Fruit fly (Drosophila melanogaster) whole organism, embryonic: ENCODE measurements around the gene CG32236.

Experiments
- ATbp ChIP-seq: fragments of 200-800 bp; sonication (Bioruptor generic); optimal IDR thresholded peaks from 2 replicates; lab custom pipeline; 2017; ENCODE audit warnings: missing biosample characterization, mild to moderate bottlenecking, missing genetic modification characterization, missing genetic modification reagents
- Ada2b ChIP-seq: fragments of 200-800 bp; sonication (Bioruptor generic); IDR thresholded peaks from 2 replicates; pipeline ENCODE4 v1.3.6; 2022; ENCODE audit warnings: missing biosample characterization, missing genetic modification characterization
- CG10267 ChIP-seq: fragments of 200-800 bp; sonication (Bioruptor generic); optimal IDR thresholded peaks from 2 replicates; lab custom pipeline; 2018; ENCODE audit warnings: missing biosample characterization, mild to moderate bottlenecking, missing genetic modification characterization, moderate library complexity
- CG10431 ChIP-seq: fragments of 200-800 bp; sonication (Bioruptor generic); optimal IDR thresholded peaks from 3 replicates; lab custom pipeline; 2018; ENCODE audit warnings: missing biosample characterization, mild to moderate bottlenecking, missing genetic modification characterization
- CG10462 ChIP-seq: fragments of 200-800 bp; sonication (Bioruptor generic); optimal IDR thresholded peaks from 2 replicates; lab custom pipeline; 2016; ENCODE audit warnings: missing biosample characterization, missing genetic modification characterization
- CG11696 ChIP-seq: fragments of 200-800 bp; sonication (Bioruptor generic); IDR thresholded peaks from 2 replicates; pipeline ENCODE4 v1.3.6; 2022; ENCODE audit warnings: missing biosample characterization, missing genetic modification characterization
- CG12071 ChIP-seq: fragments of 200-800 bp; sonication (Bioruptor generic); optimal IDR thresholded peaks from 3 replicates; lab custom pipeline; 2018; ENCODE audit warnings: missing biosample characterization, mild to moderate bottlenecking, missing genetic modification characterization
- CG13287 ChIP-seq: fragments of 200-800 bp; sonication (Bioruptor generic); IDR thresholded peaks from 2 replicates; pipeline ENCODE4 v1.3.6; 2022; ENCODE audit warnings: missing biosample characterization, missing genetic modification characterization; ENCODE audit not compliant: partially characterized antibody
- CG13624 ChIP-seq: fragments of 200-800 bp; sonication (Bioruptor generic); optimal IDR thresholded peaks from 2 replicates; lab custom pipeline; 2016; ENCODE audit warnings: missing biosample characterization, missing genetic modification characterization
- CG14710 ChIP-seq: fragments of 200-800 bp; sonication (Bioruptor generic); optimal IDR thresholded peaks from 3 replicates; lab custom pipeline; 2019; ENCODE audit warnings: missing biosample characterization, mild to moderate bottlenecking, missing genetic modification characterization, moderate library complexity
- CG15269 ChIP-seq: fragments of 200-800 bp; sonication (Bioruptor generic); optimal IDR thresholded peaks from 2 replicates; lab custom pipeline; 2018; ENCODE audit warnings: missing biosample characterization, mild to moderate bottlenecking, missing genetic modification characterization, moderate library complexity
- CG15514 ChIP-seq: fragments of 200-800 bp; sonication (Bioruptor generic); optimal IDR thresholded peaks from 3 replicates; lab custom pipeline; 2017; ENCODE audit warnings: missing biosample characterization, missing genetic modification characterization, mild to moderate bottlenecking, moderate library complexity, missing genetic modification reagents
- CG1647 ChIP-seq: fragments of 200-800 bp; sonication (Bioruptor generic); optimal IDR thresholded peaks from 3 replicates; lab custom pipeline; 2016; ENCODE audit warnings: missing biosample characterization, missing genetic modification characterization
- CG16815 ChIP-seq: fragments of 200-800 bp; sonication (Bioruptor generic); optimal IDR thresholded peaks from 3 replicates; lab custom pipeline; 2017; ENCODE audit warnings: missing biosample characterization, mild to moderate bottlenecking, missing genetic modification characterization
- CG17359 ChIP-seq: fragments of 200-800 bp; sonication (Bioruptor generic); optimal IDR thresholded peaks from 3 replicates; lab custom pipeline; 2018; ENCODE audit warnings: missing biosample characterization, mild to moderate bottlenecking, missing genetic modification characterization, moderate library complexity
- CG17912 ChIP-seq: fragments of 200-800 bp; sonication (Bioruptor generic); optimal IDR thresholded peaks from 2 replicates; lab custom pipeline; 2018; ENCODE audit warnings: missing biosample characterization, mild to moderate bottlenecking, missing genetic modification characterization
- CG2116 ChIP-seq: fragments of 200-800 bp; sonication (Bioruptor generic); optimal IDR thresholded peaks from 3 replicates; lab custom pipeline; 2018; ENCODE audit warnings: missing biosample characterization, mild to moderate bottlenecking, missing genetic modification characterization
- CG31224 ChIP-seq: fragments of 200-800 bp; sonication (Bioruptor generic); IDR thresholded peaks from 2 replicates; pipeline ENCODE4 v1.3.6; 2022; ENCODE audit warnings: missing biosample characterization, missing genetic modification characterization
- CG4282 ChIP-seq: fragments of 200-800 bp; sonication (Bioruptor generic); optimal IDR thresholded peaks from 2 replicates; lab custom pipeline; 2016; ENCODE audit warnings: missing biosample characterization, missing genetic modification characterization
- CG4360 ChIP-seq: fragments of 200-800 bp; sonication (Bioruptor generic); IDR thresholded peaks from 2 replicates; pipeline ENCODE4 v1.3.6; 2022; ENCODE audit warnings: missing biosample characterization, missing genetic modification characterization
- CG5180 ChIP-seq: fragments of 200-800 bp; sonication (Bioruptor generic); optimal IDR thresholded peaks from 3 replicates; lab custom pipeline; 2017; ENCODE audit warnings: missing biosample characterization, missing genetic modification characterization, mild to moderate bottlenecking, moderate library complexity, missing genetic modification reagents
- CG6683 ChIP-seq: fragments of 200-800 bp; sonication (Bioruptor generic); optimal IDR thresholded peaks from 2 replicates; lab custom pipeline; 2017; ENCODE audit warnings: missing biosample characterization, mild to moderate bottlenecking, missing genetic modification characterization, missing genetic modification reagents
- CG6791 ChIP-seq: fragments of 200-800 bp; sonication (Bioruptor generic); IDR thresholded peaks from 3 replicates; pipeline ENCODE4 v1.3.6; 2022; ENCODE audit warnings: missing biosample characterization, missing genetic modification characterization; ENCODE audit not compliant: partially characterized antibody
- CG7357 ChIP-seq: fragments of 200-800 bp; sonication (Bioruptor generic); IDR thresholded peaks from 3 replicates; pipeline ENCODE4 v1.3.6; 2022; ENCODE audit warnings: missing biosample characterization, missing genetic modification characterization
- CG8290 ChIP-seq, 3 experiments: fragments of 200-800 bp; sonication (Bioruptor generic); optimal IDR thresholded peaks; 2 replicates each; lab custom pipeline; 2016 to 2019; ENCODE audit warnings: missing biosample characterization in 3 of 3, missing genetic modification characterization in 3 of 3, mild to moderate bottlenecking in 2 of 3, moderate library complexity in 1 of 3
- Deaf1 ChIP-seq: fragments of 200-800 bp; optimal IDR thresholded peaks from 3 replicates; lab custom pipeline; 2019; ENCODE audit warnings: missing biosample characterization, mild to moderate bottlenecking, missing genetic modification characterization, moderate library complexity
- E2f1 ChIP-seq: fragments of 200-800 bp; sonication (Bioruptor generic); IDR thresholded peaks from 2 replicates; pipeline ENCODE4 v1.3.6; 2022; ENCODE audit warnings: missing biosample characterization, missing genetic modification characterization
- Gug ChIP-seq: fragments of 200-800 bp; sonication (Bioruptor generic); IDR thresholded peaks from 4 replicates; pipeline ENCODE4 v1.3.6; 2022; ENCODE audit warnings: missing biosample characterization, missing genetic modification characterization
- Jarid2 ChIP-seq: fragments of 200-800 bp; sonication (Bioruptor generic); optimal IDR thresholded peaks from 3 replicates; lab custom pipeline; 2017; ENCODE audit warnings: mild to moderate bottlenecking, missing biosample characterization, missing genetic modification reagents, missing genetic modification characterization
- Lhr ChIP-seq: fragments of 200-800 bp; sonication (Bioruptor generic); optimal IDR thresholded peaks from 3 replicates; lab custom pipeline; 2017; ENCODE audit warnings: mild to moderate bottlenecking, missing biosample characterization, missing genetic modification reagents, missing genetic modification characterization
- MESR4 ChIP-seq: fragments of 200-800 bp; sonication (Bioruptor generic); optimal IDR thresholded peaks from 2 replicates; lab custom pipeline; 2018; ENCODE audit warnings: missing biosample characterization, mild to moderate bottlenecking, missing genetic modification characterization, moderate library complexity
- Med ChIP-seq: fragments of 200-800 bp; sonication (Bioruptor generic); peaks from one replicate; lab custom pipeline; 2016; ENCODE audit warnings: missing biosample characterization, missing genetic modification characterization, mild to moderate bottlenecking, inconsistent platforms, moderate library complexity
- NFAT ChIP-seq: fragments of 200-800 bp; sonication (Bioruptor generic); IDR thresholded peaks from 2 replicates; pipeline ENCODE4 v1.3.6; 2022; ENCODE audit warnings: missing biosample characterization, missing genetic modification characterization
- Rx ChIP-seq: fragments of 200-800 bp; sonication (Bioruptor generic); IDR thresholded peaks from 2 replicates; pipeline ENCODE4 v1.3.6; 2022; ENCODE audit warnings: missing biosample characterization, missing genetic modification characterization
- amos ChIP-seq: fragments of 200-800 bp; sonication (Bioruptor generic); IDR thresholded peaks from 2 replicates; pipeline ENCODE4 v1.3.6; 2022; ENCODE audit warnings: missing biosample characterization, missing genetic modification characterization; ENCODE audit not compliant: partially characterized antibody
- cad ChIP-seq: fragments of >200 bp; optimal IDR thresholded peaks from 2 replicates; lab custom pipeline; 2017; ENCODE audit warnings: missing biosample characterization, missing genetic modification characterization
- chinmo ChIP-seq: fragments of 200-800 bp; sonication (Bioruptor generic); IDR thresholded peaks from 4 replicates; pipeline ENCODE4 v1.3.6; 2022; ENCODE audit warnings: missing biosample characterization, missing genetic modification characterization; ENCODE audit not compliant: partially characterized antibody
- crp ChIP-seq, 2 experiments: fragments of 200-800 bp; sonication (Bioruptor generic); optimal IDR thresholded peaks; 2 replicates in 1 of 2; 3 replicates in 1 of 2; lab custom pipeline; 2017; ENCODE audit warnings: missing biosample characterization in 2 of 2, missing genetic modification characterization in 2 of 2, mild to moderate bottlenecking in 1 of 2, moderate library complexity in 1 of 2
- dysf ChIP-seq: fragments of 200-800 bp; sonication (Bioruptor generic); IDR thresholded peaks from 3 replicates; pipeline ENCODE4 v1.3.6; 2022; ENCODE audit warnings: missing biosample characterization, missing genetic modification characterization
- exex ChIP-seq: fragments of 200-800 bp; sonication (Bioruptor generic); optimal IDR thresholded peaks from 4 replicates; lab custom pipeline; 2018; ENCODE audit warnings: missing biosample characterization, mild to moderate bottlenecking, missing genetic modification characterization, moderate library complexity
- kay ChIP-seq: fragments of 200-800 bp; sonication (Bioruptor generic); optimal IDR thresholded peaks from 2 replicates; lab custom pipeline; 2016; ENCODE audit warnings: missing biosample characterization, missing genetic modification characterization
- lab ChIP-seq: fragments of 200-800 bp; sonication (Bioruptor generic); optimal IDR thresholded peaks from 3 replicates; lab custom pipeline; 2017; ENCODE audit warnings: missing biosample characterization, missing genetic modification characterization, mild to moderate bottlenecking, moderate library complexity, missing genetic modification reagents
- oc ChIP-seq: fragments of 200-800 bp; sonication (Bioruptor generic); optimal IDR thresholded peaks from 2 replicates; lab custom pipeline; 2018; ENCODE audit warnings: missing biosample characterization, mild to moderate bottlenecking, missing genetic modification characterization, moderate library complexity
- sens ChIP-seq: fragments of 200-800 bp; sonication (Bioruptor generic); peaks from one replicate; lab custom pipeline; 2016; ENCODE audit warnings: missing biosample characterization, missing genetic modification characterization
- seq ChIP-seq: fragments of 200-800 bp; sonication (Bioruptor generic); IDR thresholded peaks from 2 replicates; pipeline ENCODE4 v1.3.6; 2022; ENCODE audit warnings: missing biosample characterization, missing genetic modification characterization
- slp2 ChIP-seq: fragments of 200-800 bp; sonication (Bioruptor generic); optimal IDR thresholded peaks from 2 replicates; lab custom pipeline; 2016; ENCODE audit warnings: missing biosample characterization, missing genetic modification characterization
- sob ChIP-seq: fragments of 200-800 bp; sonication (Bioruptor generic); IDR thresholded peaks from 2 replicates; pipeline ENCODE4 v1.3.6; 2022; ENCODE audit warnings: missing biosample characterization, missing genetic modification characterization
- sug ChIP-seq: fragments of 200-800 bp; optimal IDR thresholded peaks from 2 replicates; lab custom pipeline; 2019; ENCODE audit warnings: missing biosample characterization, mild to moderate bottlenecking, missing genetic modification characterization, moderate library complexity
- vfl ChIP-seq: fragments of 200-800 bp; sonication (Bioruptor generic); optimal IDR thresholded peaks from 2 replicates; lab custom pipeline; 2016; ENCODE audit warnings: missing biosample characterization, missing genetic modification characterization

Gene CG32236

dm6 chr3L:4688674-4689073, 21.5 kb upstream of the CG32236 start, which contains the start of gene CG7514:
TSS of gene CG7514 (minus strand) at chr3L:4688774.
- peak; percentile 50 for TF ChIP-seq sens (GFP tag; lab: Kevin White, UChicago)
- no peak for TF ChIP-seq CG13624 (GFP tag; lab: Kevin White, UChicago)

- TF ChIP-seq Deaf1 (peak; percentile 44), CG1647 (GFP tag; lab: Kevin White, UChicago) (no peak), Gug (GFP tag; lab: Robert Waterston, UW) (no peak), CG14710 (tag; lab: Kevin White, UChicago) (no peak), CG17359 (tag; lab: Kevin White, UChicago) (no peak), oc (tag; lab: Kevin White, UChicago) (no peak), Jarid2 (GFP tag; lab: Kevin White, UChicago) (peak; percentile 20), Med (GFP tag; lab: Kevin White, UChicago) (peak; percentile 57), CG6791 (GFP tag; lab: Robert Waterston, UW) (no peak), CG8290 (GFP tag; optimal IDR thresholded peaks at IDR 0.05; lab: Kevin White, UChicago) (no peak), CG8290 (tag; optimal IDR thresholded peaks at IDR 0.05; lab: Kevin White, UChicago) (peak in 1 of 2 experiments; percentile 9), CG13287 (peak; percentile 17; the same call in 1 of the 2 replicates), slp2 (GFP tag; lab: Kevin White, UChicago) (no peak), ATbp (no peak), CG10462 (GFP tag; lab: Kevin White, UChicago) (no peak), CG10431 (GFP tag; lab: Kevin White, UChicago) (no peak), CG4360 (no peak), Lhr (GFP tag; lab: Kevin White, UChicago) (no peak), CG6683 (no peak), CG15514 (GFP tag; lab: Kevin White, UChicago) (no peak), CG7357 (no peak), Ada2b (GFP tag; lab: Robert Waterston, UW) (no peak), seq (no peak), CG31224 (GFP tag; lab: Robert Waterston, UW) (no peak), CG12071 (GFP tag; lab: Kevin White, UChicago) (no peak), crp (GFP tag; optimal IDR thresholded peaks at IDR 0.05; lab: Kevin White, UChicago) (peak in 1 of 2 experiments; percentile 45), CG10267 (no peak), amos (GFP tag; lab: Robert Waterston, UW) (0 out of 2 replicates have a peak, but pooled peaks have one; percentile 9), CG5180 (GFP tag; lab: Kevin White, UChicago) (peak; percentile 55), dysf (GFP tag; lab: Robert Waterston, UW) (no peak), NFAT (GFP tag; lab: Robert Waterston, UW) (no peak), CG2116 (GFP tag; lab: Kevin White, UChicago) (no peak), CG17912 (GFP tag; lab: Kevin White, UChicago) (no peak), E2f1 (GFP tag; lab: Robert Waterston, UW) (no peak), vfl (no peak), CG13624 (GFP tag; lab: Kevin White, UChicago) (no peak)
Measured at dm6 chr3L:4687133-4687532, 19.9 kb upstream of the CG32236 start, which contains the start of gene axo. TSS of gene axo (minus strand) at chr3L:4687317.

dm6 chr3L:4686609-4687008, 19.4 kb upstream of the CG32236 start:
- no peak for TF ChIP-seq CG4282
- no peak for TF ChIP-seq CG15269 (tag; lab: Kevin White, UChicago)
- TF ChIP-seq cad (GFP tag; lab: Kevin White, UChicago): no peak
- peak; percentile 72 for TF ChIP-seq sug (tag; lab: Kevin White, UChicago)
- no peak for TF ChIP-seq CG11696 (GFP tag; lab: Robert Waterston, UW)
- TF ChIP-seq kay (GFP tag; lab: Kevin White, UChicago): no peak
- no peak for TF ChIP-seq MESR4 (GFP tag; lab: Kevin White, UChicago)
- TF ChIP-seq lab (GFP tag; lab: Kevin White, UChicago): peak; percentile 18
- TF ChIP-seq CG16815 (GFP tag; lab: Kevin White, UChicago): no peak
- no peak for TF ChIP-seq slp2 (GFP tag; lab: Kevin White, UChicago)
- no peak for TF ChIP-seq sob (GFP tag; lab: Robert Waterston, UW)
- peak; percentile 67 for TF ChIP-seq exex (tag; lab: Kevin White, UChicago)
- TF ChIP-seq Rx (GFP tag; lab: Robert Waterston, UW): no peak
- 0 out of 4 replicates have a peak, but pooled peaks have one; percentile 14 for TF ChIP-seq chinmo
